Fruit fly (Drosophila melanogaster) whole organism, prepupa: Measurements from ENCODE around the gene Acp63F.
A peak's percentile ranks its signal among the peaks of the same experiment; 100 is the strongest.

Experiments
- CG6792 ChIP-seq: fragments of 200-800 bp; sonication (Bioruptor generic); optimal IDR thresholded peaks from 3 replicates; lab custom pipeline; 2016; ENCODE audit warnings: missing biosample characterization, missing genetic modification characterization
- CG6854 ChIP-seq: fragments of 200-800 bp; sonication (Bioruptor generic); optimal IDR thresholded peaks from 2 replicates; lab custom pipeline; 2017; ENCODE audit warnings: missing biosample characterization, mild to moderate bottlenecking, missing genetic modification characterization
- dac ChIP-seq: fragments of 200-800 bp; sonication (Bioruptor generic); optimal IDR thresholded peaks from 2 replicates; lab custom pipeline; 2017; ENCODE audit warnings: missing biosample characterization, mild to moderate bottlenecking, missing genetic modification characterization
- pdm3 ChIP-seq: fragments of 200-800 bp; sonication (Bioruptor generic); optimal IDR thresholded peaks from 3 replicates; lab custom pipeline; 2016; ENCODE audit warnings: missing biosample characterization, missing genetic modification characterization
- ss ChIP-seq, 2 experiments: fragments of 200-800 bp; sonication (Bioruptor generic); optimal IDR thresholded peaks; 2 replicates in 1 of 2; 3 replicates in 1 of 2; lab custom pipeline; 2017 to 2018; ENCODE audit warnings: mild to moderate bottlenecking in 2 of 2, missing biosample characterization in 2 of 2, missing genetic modification characterization in 2 of 2, moderate library complexity in 1 of 2

DNA sequence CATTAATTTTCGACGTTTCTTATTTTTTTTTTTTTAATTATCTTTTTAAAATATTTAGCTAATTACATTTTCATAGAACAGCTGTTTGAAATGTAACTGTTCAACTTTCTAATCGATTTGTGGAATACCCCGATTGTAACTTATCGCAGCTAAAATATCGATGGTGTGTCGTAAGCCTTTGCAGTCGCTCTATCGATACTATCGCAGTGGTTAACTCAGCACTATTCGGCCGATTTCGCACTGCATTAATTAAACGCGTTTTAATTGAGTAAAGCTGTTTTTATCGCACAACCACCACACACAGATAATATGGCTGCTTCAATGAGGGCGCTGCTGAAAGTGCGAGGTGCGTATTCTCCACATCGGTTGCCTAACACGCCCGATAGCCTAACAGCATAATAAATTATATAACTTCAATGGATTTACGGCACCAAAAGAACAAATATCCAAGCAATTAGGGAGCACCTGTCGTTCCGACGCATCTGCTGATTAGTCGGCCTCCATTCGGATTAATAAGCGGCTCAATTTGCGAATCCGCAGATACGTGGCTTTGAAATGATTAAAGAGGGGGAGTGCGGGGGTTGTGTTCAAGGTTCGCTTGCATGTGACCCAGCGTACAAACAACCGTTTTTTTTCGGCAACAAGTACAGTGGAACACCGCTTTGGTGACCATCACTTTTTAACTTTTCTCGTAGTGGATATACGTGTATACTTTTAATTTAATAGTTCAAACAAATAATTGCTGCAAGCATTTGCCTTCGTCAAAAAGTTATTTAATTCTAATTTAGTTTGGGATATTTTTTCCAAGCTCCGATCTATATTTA is 1.9 kb downstream of the Acp63F start, which contains the start of gene Scsalpha1:
- TF ChIP-seq ss (GFP tag; optimal IDR thresholded peaks at IDR 0.05; lab: Kevin White, UChicago) (peak; percentile 43 to 63), dac (GFP tag; lab: Kevin White, UChicago) (peak; percentile 1), CG6792 (GFP tag; lab: Kevin White, UChicago) (peak; percentile 38), pdm3 (GFP tag; lab: Kevin White, UChicago) (no peak), CG6854 (GFP tag; lab: Kevin White, UChicago) (peak; percentile 35)
